Fruit fly (Drosophila melanogaster) whole organism, embryonic: ENCODE data around the gene Irc.

Experiments used
- C15 ChIP-seq: fragments of 200-800 bp; sonication (Bioruptor generic); IDR thresholded peaks from 3 replicates; pipeline ENCODE4 v1.3.6; 2022; ENCODE audit warnings: missing biosample characterization, missing genetic modification characterization
- CG1024 ChIP-seq: fragments of 200-800 bp; sonication (Bioruptor generic); IDR thresholded peaks from 2 replicates; pipeline ENCODE4 v1.3.6; 2022; ENCODE audit warnings: missing biosample characterization, missing genetic modification characterization
- CG10979 ChIP-seq: fragments of 200-800 bp; sonication (Bioruptor generic); optimal IDR thresholded peaks from 2 replicates; lab custom pipeline; 2018; ENCODE audit warnings: missing biosample characterization, mild to moderate bottlenecking, missing genetic modification characterization, moderate library complexity
- CG11504 ChIP-seq: fragments of 200-800 bp; sonication (Bioruptor generic); optimal IDR thresholded peaks from 3 replicates; lab custom pipeline; 2019; ENCODE audit warnings: missing biosample characterization, mild to moderate bottlenecking, missing genetic modification characterization, moderate library complexity
- CG12769 ChIP-seq: fragments of 200-800 bp; sonication (Bioruptor generic); optimal IDR thresholded peaks from 2 replicates; lab custom pipeline; 2019; ENCODE audit warnings: missing biosample characterization, mild to moderate bottlenecking, missing genetic modification characterization, moderate library complexity
- CG12942 ChIP-seq: fragments of 200-800 bp; sonication (Bioruptor generic); optimal IDR thresholded peaks from 3 replicates; lab custom pipeline; 2016; ENCODE audit warnings: missing biosample characterization, missing genetic modification characterization
- CG15011 ChIP-seq: fragments of 200-800 bp; sonication (Bioruptor generic); optimal IDR thresholded peaks from 3 replicates; lab custom pipeline; 2018; ENCODE audit warnings: missing biosample characterization, mild to moderate bottlenecking, missing genetic modification characterization
- CG17361 ChIP-seq: fragments of 200-800 bp; sonication (Bioruptor generic); IDR thresholded peaks from 3 replicates; pipeline ENCODE4 v1.3.6; 2022; ENCODE audit warnings: missing biosample characterization, missing genetic modification characterization
- CG17385 ChIP-seq: fragments of 200-800 bp; sonication (Bioruptor generic); optimal IDR thresholded peaks from 3 replicates; lab custom pipeline; 2018; ENCODE audit warnings: missing biosample characterization, mild to moderate bottlenecking, missing genetic modification characterization
- CG18476 ChIP-seq: fragments of 200-800 bp; sonication (Bioruptor generic); optimal IDR thresholded peaks from 2 replicates; lab custom pipeline; 2016; ENCODE audit warnings: missing biosample characterization, mild to moderate bottlenecking, missing genetic modification characterization
- CG2889 ChIP-seq: fragments of 200-800 bp; sonication (Bioruptor generic); IDR thresholded peaks from 3 replicates; pipeline ENCODE4 v1.3.6; 2022; ENCODE audit warnings: missing biosample characterization, missing genetic modification characterization
- CG31224 ChIP-seq: fragments of 200-800 bp; sonication (Bioruptor generic); IDR thresholded peaks from 2 replicates; pipeline ENCODE4 v1.3.6; 2022; ENCODE audit warnings: missing biosample characterization, missing genetic modification characterization
- CG31441 ChIP-seq: fragments of 200-800 bp; sonication (Bioruptor generic); IDR thresholded peaks from 2 replicates; pipeline ENCODE4 v1.3.6; 2022; ENCODE audit warnings: missing biosample characterization, missing genetic modification characterization
- CG32772 ChIP-seq: fragments of 200-800 bp; sonication (Bioruptor generic); IDR thresholded peaks from 2 replicates; pipeline ENCODE4 v1.3.6; 2022; ENCODE audit warnings: missing biosample characterization, missing genetic modification characterization
- CG4617 ChIP-seq: fragments of 200-800 bp; sonication (Bioruptor generic); optimal IDR thresholded peaks from 3 replicates; lab custom pipeline; 2016; ENCODE audit warnings: missing biosample characterization, missing genetic modification characterization, borderline replicate concordance
- CG6175 ChIP-seq: fragments of 200-800 bp; sonication (Bioruptor generic); IDR thresholded peaks from 3 replicates; pipeline ENCODE4 v1.3.6; 2022; ENCODE audit warnings: missing biosample characterization, missing genetic modification characterization
- CG6254 ChIP-seq: fragments of 200-800 bp; sonication (Bioruptor generic); optimal IDR thresholded peaks from 3 replicates; lab custom pipeline; 2017; ENCODE audit warnings: mild to moderate bottlenecking, missing biosample characterization, missing genetic modification reagents, missing genetic modification characterization
- CG6272 ChIP-seq: fragments of 200-800 bp; sonication (Bioruptor generic); IDR thresholded peaks from 2 replicates; pipeline ENCODE4 v1.3.6; 2022; ENCODE audit warnings: missing biosample characterization, missing genetic modification characterization
- CG6654 ChIP-seq: fragments of 200-800 bp; sonication (Bioruptor generic); optimal IDR thresholded peaks from 2 replicates; lab custom pipeline; 2017; ENCODE audit warnings: missing biosample characterization, mild to moderate bottlenecking, missing genetic modification characterization
- CG8924 ChIP-seq: fragments of 200-800 bp; optimal IDR thresholded peaks from 3 replicates; lab custom pipeline; 2019; ENCODE audit warnings: missing biosample characterization, mild to moderate bottlenecking, missing genetic modification characterization, moderate library complexity
- D19A ChIP-seq: fragments of 200-800 bp; optimal IDR thresholded peaks from 3 replicates; lab custom pipeline; 2019; ENCODE audit warnings: missing biosample characterization, mild to moderate bottlenecking, missing genetic modification characterization, moderate library complexity
- Dip3 ChIP-seq: fragments of 200-800 bp; sonication (Bioruptor generic); optimal IDR thresholded peaks from 3 replicates; lab custom pipeline; 2016; ENCODE audit warnings: missing biosample characterization, missing genetic modification characterization
- ERR ChIP-seq: fragments of 200-800 bp; sonication (Bioruptor generic); optimal IDR thresholded peaks from 2 replicates; lab custom pipeline; 2016; ENCODE audit warnings: missing biosample characterization, missing genetic modification characterization
- Fer3 ChIP-seq: fragments of 200-800 bp; sonication (Bioruptor generic); optimal IDR thresholded peaks from 2 replicates; lab custom pipeline; 2018; ENCODE audit warnings: missing biosample characterization, mild to moderate bottlenecking, missing genetic modification characterization, moderate library complexity
- Hand ChIP-seq: fragments of 200-800 bp; sonication (Bioruptor generic); optimal IDR thresholded peaks from 2 replicates; lab custom pipeline; 2017; ENCODE audit warnings: mild to moderate bottlenecking, missing biosample characterization, missing genetic modification reagents, missing genetic modification characterization
- Hmr ChIP-seq: fragments of 200-800 bp; sonication (Bioruptor generic); optimal IDR thresholded peaks from 3 replicates; lab custom pipeline; 2017; ENCODE audit warnings: mild to moderate bottlenecking, missing biosample characterization, missing genetic modification reagents, missing genetic modification characterization
- Jarid2 ChIP-seq: fragments of 200-800 bp; sonication (Bioruptor generic); optimal IDR thresholded peaks from 3 replicates; lab custom pipeline; 2017; ENCODE audit warnings: mild to moderate bottlenecking, missing biosample characterization, missing genetic modification reagents, missing genetic modification characterization
- NK7.1 ChIP-seq: fragments of 200-800 bp; sonication (Bioruptor generic); optimal IDR thresholded peaks from 3 replicates; lab custom pipeline; 2016; ENCODE audit warnings: missing biosample characterization, missing genetic modification characterization
- Ravus ChIP-seq: fragments of 200-800 bp; sonication (Bioruptor generic); IDR thresholded peaks from 2 replicates; pipeline ENCODE4 v1.3.6; 2022; ENCODE audit warnings: missing biosample characterization, missing genetic modification characterization
- Sry-δ ChIP-seq: fragments of 200-800 bp; sonication (Bioruptor generic); optimal IDR thresholded peaks from 2 replicates; lab custom pipeline; 2016; ENCODE audit warnings: missing biosample characterization, missing genetic modification characterization
- al ChIP-seq: fragments of 200-800 bp; sonication (Bioruptor generic); IDR thresholded peaks from 2 replicates; pipeline ENCODE4 v1.3.6; 2022; ENCODE audit warnings: missing biosample characterization, missing genetic modification characterization
- ap ChIP-seq: fragments of 200-800 bp; sonication (Bioruptor generic); IDR thresholded peaks from 2 replicates; pipeline ENCODE4 v1.3.6; 2022; ENCODE audit warnings: missing biosample characterization, missing genetic modification characterization
- chinmo ChIP-seq: fragments of 200-800 bp; sonication (Bioruptor generic); IDR thresholded peaks from 4 replicates; pipeline ENCODE4 v1.3.6; 2022; ENCODE audit warnings: missing biosample characterization, missing genetic modification characterization; ENCODE audit not compliant: partially characterized antibody
- disco-r ChIP-seq: fragments of 200-800 bp; sonication (Bioruptor generic); optimal IDR thresholded peaks from 2 replicates; lab custom pipeline; 2016; ENCODE audit warnings: missing biosample characterization, missing genetic modification characterization
- dm ChIP-seq: fragments of 200-800 bp; sonication (Bioruptor generic); optimal IDR thresholded peaks from 3 replicates; lab custom pipeline; 2016; ENCODE audit warnings: missing biosample characterization, missing genetic modification characterization
- dpn ChIP-seq, 2 experiments: fragments of 200-800 bp; sonication (Bioruptor generic); optimal IDR thresholded peaks; 3 replicates each; lab custom pipeline; 2016; ENCODE audit warnings: missing biosample characterization in 2 of 2, missing genetic modification characterization in 2 of 2
- hkb ChIP-seq, 2 experiments: fragments of 200-800 bp in 1 of 2; fragments of >200 bp in 1 of 2; sonication (Bioruptor generic) in 1 of 2; IDR thresholded peaks in 1 of 2; optimal IDR thresholded peaks in 1 of 2; 2 replicates each; pipeline versions ENCODE4 v1.3.6 to Lab custom; 2017 to 2022; ENCODE audit warnings: missing biosample characterization in 1 of 2, missing genetic modification characterization in 1 of 2
- ind ChIP-seq: fragments of 200-800 bp; sonication (Bioruptor generic); optimal IDR thresholded peaks from 3 replicates; lab custom pipeline; 2016; ENCODE audit warnings: missing biosample characterization, missing genetic modification characterization
- nerfin-2 ChIP-seq: fragments of 200-800 bp; sonication (Bioruptor generic); IDR thresholded peaks from 2 replicates; pipeline ENCODE4 v1.3.6; 2022; ENCODE audit warnings: missing biosample characterization, missing genetic modification characterization; ENCODE audit not compliant: partially characterized antibody
- pfk ChIP-seq: fragments of 200-800 bp; sonication (Bioruptor generic); optimal IDR thresholded peaks from 2 replicates; lab custom pipeline; 2018; ENCODE audit warnings: missing biosample characterization, mild to moderate bottlenecking, missing genetic modification characterization, moderate library complexity
- row ChIP-seq: fragments of 200-800 bp; sonication (Bioruptor generic); IDR thresholded peaks from 3 replicates; pipeline ENCODE4 v1.3.6; 2022; ENCODE audit warnings: missing biosample characterization, missing genetic modification characterization
- sens ChIP-seq: fragments of 200-800 bp; sonication (Bioruptor generic); peaks from one replicate; lab custom pipeline; 2016; ENCODE audit warnings: missing biosample characterization, missing genetic modification characterization
- sens-2 ChIP-seq: fragments of 200-800 bp; sonication (Bioruptor generic); IDR thresholded peaks from 2 replicates; pipeline ENCODE4 v1.3.6; 2022; ENCODE audit warnings: missing biosample characterization, missing genetic modification characterization
- sob ChIP-seq: fragments of 200-800 bp; sonication (Bioruptor generic); IDR thresholded peaks from 2 replicates; pipeline ENCODE4 v1.3.6; 2022; ENCODE audit warnings: missing biosample characterization, missing genetic modification characterization
- stwl ChIP-seq: fragments of 200-800 bp; sonication (Bioruptor generic); optimal IDR thresholded peaks from 3 replicates; lab custom pipeline; 2018; ENCODE audit warnings: missing biosample characterization, mild to moderate bottlenecking, missing genetic modification characterization, moderate library complexity
- tna ChIP-seq: fragments of 200-800 bp; sonication (Bioruptor generic); IDR thresholded peaks from 2 replicates; pipeline ENCODE4 v1.3.6; 2022; ENCODE audit warnings: missing biosample characterization, missing genetic modification characterization; ENCODE audit not compliant: partially characterized antibody
- unc-4 ChIP-seq: fragments of 200-800 bp; sonication (Bioruptor generic); IDR thresholded peaks from 2 replicates; pipeline ENCODE4 v1.3.6; 2022; ENCODE audit warnings: missing biosample characterization, missing genetic modification characterization; ENCODE audit not compliant: partially characterized antibody

Irc gene

dm6 chr3R:16969361-16970355 is 33.0 kb upstream of the Irc start (continued):
- TF ChIP-seq CG8924 (peak; percentile 67), CG6654 (GFP tag; lab: Kevin White, UChicago) (peak; percentile 42), CG31441 (GFP tag; lab: Robert Waterston, UW) (peak; percentile 84), nerfin-2 (GFP tag; lab: Robert Waterston, UW) (no peak), sens-2 (GFP tag; lab: Robert Waterston, UW) (0 out of 2 replicates have a peak, but pooled peaks have one; percentile 17), CG32772 (no peak), chinmo (GFP tag; lab: Robert Waterston, UW) (peak; percentile 67; the same call in 2 of the 4 replicates), ind (GFP tag; lab: Kevin White, UChicago) (peak; percentile 54), NK7.1 (no peak), row (GFP tag; lab: Robert Waterston, UW) (peak; percentile 95), CG15011 (peak; percentile 16), Jarid2 (GFP tag; lab: Kevin White, UChicago) (peak; percentile 23), Hmr (GFP tag; lab: Kevin White, UChicago) (no peak), CG6272 (GFP tag; lab: Robert Waterston, UW) (no peak), CG2889 (GFP tag; lab: Robert Waterston, UW) (peak; percentile 64; the same call in 2 of the 3 replicates), Dip3 (GFP tag; lab: Kevin White, UChicago) (no peak), dm (GFP tag; lab: Kevin White, UChicago) (no peak), CG6175 (GFP tag; lab: Robert Waterston, UW) (peak; percentile 55; the same call in 1 of the 3 replicates), hkb (optimal IDR thresholded peaks at IDR 0.05; lab: Kevin White, UChicago) (no peak), hkb (GFP tag; IDR thresholded peaks at IDR 0.05; lab: Robert Waterston, UW) (peak; percentile 62; the same call in 1 of the 2 replicates), CG11504 (tag; lab: Kevin White, UChicago) (peak; percentile 83), Fer3 (tag; lab: Kevin White, UChicago) (no peak), al (peak; percentile 49; the same call in 1 of the 2 replicates), Ravus (no peak; the same call in 1 of the 2 replicates), sob (peak; percentile 78), CG12769 (no peak), CG10979 (peak; percentile 74), CG17385 (GFP tag; lab: Kevin White, UChicago) (no peak), D19A (tag; lab: Kevin White, UChicago) (peak; percentile 100), Hand (GFP tag; lab: Kevin White, UChicago) (no peak), sens (GFP tag; lab: Kevin White, UChicago) (peak; percentile 87), CG18476 (GFP tag; lab: Kevin White, UChicago) (peak; percentile 41), ERR (GFP tag; lab: Kevin White, UChicago) (no peak), CG17361 (peak; percentile 81), unc-4 (GFP tag; lab: Robert Waterston, UW) (no peak), ap (GFP tag; lab: Robert Waterston, UW) (peak; percentile 35; the same call in 1 of the 2 replicates), pfk (no peak), Sry-δ (no peak), CG31224 (GFP tag; lab: Robert Waterston, UW) (no peak), CG4617 (GFP tag; lab: Kevin White, UChicago) (peak; percentile 10), CG12942 (peak; percentile 16), C15 (GFP tag; lab: Robert Waterston, UW) (no peak), CG1024 (GFP tag; lab: Robert Waterston, UW) (no peak), stwl (tag; lab: Kevin White, UChicago) (no peak), CG6254 (peak; percentile 68), dpn (GFP tag; optimal IDR thresholded peaks at IDR 0.05; lab: Kevin White, UChicago) (peak; percentile 15 to 67), disco-r (GFP tag; lab: Kevin White, UChicago) (no peak), tna (GFP tag; lab: Robert Waterston, UW) (no peak; the same call in 1 of the 2 replicates)
